Worm (Caenorhabditis elegans): ENCODE measurements around the gene ace-1.

ace-1 gene

ce11 chrX:16346212-16346883 lies 20.7 kb upstream of the ace-1 start (continued):
- TF ChIP-seq ceh-62 (tag; optimal IDR thresholded peaks at IDR 0.05) (no peak), pha-4 (GFP tag; IDR thresholded peaks at IDR 0.05) (no peak; the same call in 1 of the 2 replicates), pha-4 (tag; optimal IDR thresholded peaks at IDR 0.05) (no peak), dmd-6 (GFP tag; IDR thresholded peaks at IDR 0.05) (peak; percentile 87), lin-38 (GFP tag; IDR thresholded peaks at IDR 0.05) (no peak), ZK337.2 (GFP tag; IDR thresholded peaks at IDR 0.05) (no peak), ceh-20 (GFP tag; IDR thresholded peaks at IDR 0.05) (no peak), egl-43 (GFP tag; IDR thresholded peaks at IDR 0.05) (no peak), tag-97 (GFP tag; IDR thresholded peaks at IDR 0.05) (no peak), R02D3.7 (tag; optimal IDR thresholded peaks at IDR 0.05) (no peak), dpl-1 (GFP tag; optimal IDR thresholded peaks at IDR 0.05) (no peak), spr-3 (GFP tag; optimal IDR thresholded peaks at IDR 0.05) (no peak), ceh-82 (tag; optimal IDR thresholded peaks at IDR 0.05) (no peak), nhr-48 (tag; optimal IDR thresholded peaks at IDR 0.05) (peak; percentile 74), madf-5 (GFP tag; IDR thresholded peaks at IDR 0.05) (no peak), nhr-76 (tag; optimal IDR thresholded peaks at IDR 0.05) (no peak), dmd-9 (GFP tag; IDR thresholded peaks at IDR 0.05) (no peak), nhr-10 (tag; optimal IDR thresholded peaks at IDR 0.05) (no peak), T26A8.4 (GFP tag; IDR thresholded peaks at IDR 0.05) (no peak), nhr-6 (tag; optimal IDR thresholded peaks at IDR 0.05) (peak; percentile 57), nhr-237 (tag; optimal IDR thresholded peaks at IDR 0.05) (no peak), ztf-11 (tag; optimal IDR thresholded peaks at IDR 0.05) (no peak), Y48G9A.11 (GFP tag; IDR thresholded peaks at IDR 0.05) (no peak), daf-19 (GFP tag; conservative IDR thresholded peaks at IDR 0.05) (no peak), ctbp-1 (GFP tag; IDR thresholded peaks at IDR 0.05) (no peak), mdt-29 (GFP tag; IDR thresholded peaks at IDR 0.05) (no peak), nhr-42 (GFP tag; IDR thresholded peaks at IDR 0.05) (no peak), zfp-3 (GFP tag; conservative IDR thresholded peaks at IDR 0.05) (no peak), ceh-32 (tag; optimal IDR thresholded peaks at IDR 0.05; ENCODE audit: poor library complexity) (no peak), Y75B8A.6 (GFP tag; IDR thresholded peaks at IDR 0.05) (no peak), nhr-28 (tag; optimal IDR thresholded peaks at IDR 0.05) (no peak), lir-3 (tag; optimal IDR thresholded peaks at IDR 0.05) (no peak), saeg-2 (GFP tag; IDR thresholded peaks at IDR 0.05) (no peak), cey-2 (tag; optimal IDR thresholded peaks at IDR 0.05; ENCODE audit: borderline replicate concordance, insufficient read depth) (no peak), zip-11 (GFP tag; IDR thresholded peaks at IDR 0.05) (no peak), F10B5.3 (tag; optimal IDR thresholded peaks at IDR 0.05) (no peak)

- no peak for TF ChIP-seq ceh-28 (tag; optimal IDR thresholded peaks at IDR 0.05)
- TF ChIP-seq egl-43 (GFP tag; IDR thresholded peaks at IDR 0.05) = no peak
- no peak for TF ChIP-seq aha-1 (tag)
- no peak for TF ChIP-seq daf-12 (tag; optimal IDR thresholded peaks at IDR 0.05)
- TF ChIP-seq nhr-6 (tag; optimal IDR thresholded peaks at IDR 0.05) = no peak
- TF ChIP-seq F44E2.7 (GFP tag; IDR thresholded peaks at IDR 0.05) = no peak
- peak in 1 of 2 experiments; percentile 31 for TF ChIP-seq daf-16 (GFP tag; optimal IDR thresholded peaks at IDR 0.05)
- TF ChIP-seq daf-16 (tag; optimal IDR thresholded peaks at IDR 0.05) = peak; percentile 97
- no peak for TF ChIP-seq mdt-29 (GFP tag; IDR thresholded peaks at IDR 0.05)
- TF ChIP-seq unc-130 (GFP tag; optimal IDR thresholded peaks at IDR 0.05) = no peak
- TF ChIP-seq dve-1 (tag; optimal IDR thresholded peaks at IDR 0.05; ENCODE audit: insufficient read depth) = peak; percentile 96
- TF ChIP-seq ZK337.2 (GFP tag; IDR thresholded peaks at IDR 0.05) = no peak
- peak; percentile 87 for TF ChIP-seq dmd-6 (GFP tag; IDR thresholded peaks at IDR 0.05)
- no peak for TF ChIP-seq ztf-7 (tag; optimal IDR thresholded peaks at IDR 0.05)
- TF ChIP-seq dpl-1 (GFP tag; optimal IDR thresholded peaks at IDR 0.05) = no peak
- no peak for TF ChIP-seq nhr-76 (tag; optimal IDR thresholded peaks at IDR 0.05)
- TF ChIP-seq mdl-1 (tag; optimal IDR thresholded peaks at IDR 0.05) = peak in 1 of 2 experiments; percentile 60
- TF ChIP-seq madf-9 (GFP tag; conservative IDR thresholded peaks at IDR 0.05) = no peak
- TF ChIP-seq lin-1 (GFP tag; IDR thresholded peaks at IDR 0.05) = 0 out of 2 replicates have a peak, but pooled peaks have one; percentile 52
- TF ChIP-seq madf-5 (GFP tag; IDR thresholded peaks at IDR 0.05) = no peak
- no peak for TF ChIP-seq zfp-3 (GFP tag; conservative IDR thresholded peaks at IDR 0.05)
- peak in 1 of 2 experiments; percentile 52 for TF ChIP-seq lsy-2 (tag; optimal IDR thresholded peaks at IDR 0.05)
- TF ChIP-seq rbr-2 (tag; optimal IDR thresholded peaks at IDR 0.05) = no peak
- no peak for TF ChIP-seq ceh-82 (tag; optimal IDR thresholded peaks at IDR 0.05)
- TF ChIP-seq mes-2 (tag; optimal IDR thresholded peaks at IDR 0.05; ENCODE audit: poor library complexity, severe bottlenecking) = peak; percentile 70
These were observed 18.1 kb upstream of the ace-1 start for ce11 chrX:16349019-16349418.

All from whole organism, L4 larva.